Worm (Caenorhabditis elegans) whole organism, L4 larva: ENCODE data around the gene acs-11.

Experiments
- ces-1 ChIP-seq: fragments of 150-350 bp; sonication (generic microtip); optimal IDR thresholded peaks from 4 replicates; lab custom pipeline; 2014; ENCODE audit warnings: missing biosample characterization, missing genetic modification reagents, missing genetic modification characterization
- cey-2 ChIP-seq: sonication (generic microtip); optimal IDR thresholded peaks from 3 replicates; lab custom pipeline; 2017; ENCODE audit warnings: missing genetic modification characterization, mild to moderate bottlenecking, missing compliant biosample characterization, antibody characterized with exemption, borderline replicate concordance; ENCODE audit not compliant: insufficient read depth
- daf-16 ChIP-seq, 3 experiments: sonication (generic microtip); optimal IDR thresholded peaks; 2 replicates each; lab custom pipeline; 2016 to 2017; ENCODE audit warnings: missing genetic modification characterization in 3 of 3, missing genetic modification reagents in 3 of 3, mild to moderate bottlenecking in 2 of 3, missing compliant biosample characterization in 2 of 3, missing biosample characterization in 1 of 3, moderate library complexity in 1 of 3
- fkh-10 ChIP-seq: fragments of 150-350 bp; optimal IDR thresholded peaks from 2 replicates; lab custom pipeline; 2014; ENCODE audit warnings: missing biosample characterization, missing genetic modification reagents, missing genetic modification characterization
- lin-13 ChIP-seq: fragments of 150-350 bp; optimal IDR thresholded peaks from 2 replicates; lab custom pipeline; 2014; ENCODE audit warnings: missing biosample characterization, missing genetic modification reagents, missing genetic modification characterization
- nhr-10 ChIP-seq: fragments of 150-350 bp; optimal IDR thresholded peaks from 2 replicates; lab custom pipeline; 2014; ENCODE audit warnings: missing biosample characterization, missing genetic modification characterization
- nhr-102 ChIP-seq: sonication (generic microtip); optimal IDR thresholded peaks from 2 replicates; lab custom pipeline; 2016; ENCODE audit warnings: mild to moderate bottlenecking, missing genetic modification characterization, moderate library complexity, missing compliant biosample characterization
- nhr-28 ChIP-seq: fragments of 150-350 bp; optimal IDR thresholded peaks from 2 replicates; lab custom pipeline; 2014; ENCODE audit warnings: missing biosample characterization, missing genetic modification characterization
- nhr-76 ChIP-seq: fragments of 150-350 bp; optimal IDR thresholded peaks from 2 replicates; lab custom pipeline; 2014; ENCODE audit warnings: missing biosample characterization, missing genetic modification characterization
- unc-130 ChIP-seq: sonication (generic microtip); optimal IDR thresholded peaks from 2 replicates; lab custom pipeline; 2016; ENCODE audit warnings: missing genetic modification reagents, missing genetic modification characterization, missing compliant biosample characterization
- unc-39 ChIP-seq: sonication (generic microtip); optimal IDR thresholded peaks from 2 replicates; lab custom pipeline; 2017; ENCODE audit warnings: missing biosample characterization, missing genetic modification characterization

DNA sequence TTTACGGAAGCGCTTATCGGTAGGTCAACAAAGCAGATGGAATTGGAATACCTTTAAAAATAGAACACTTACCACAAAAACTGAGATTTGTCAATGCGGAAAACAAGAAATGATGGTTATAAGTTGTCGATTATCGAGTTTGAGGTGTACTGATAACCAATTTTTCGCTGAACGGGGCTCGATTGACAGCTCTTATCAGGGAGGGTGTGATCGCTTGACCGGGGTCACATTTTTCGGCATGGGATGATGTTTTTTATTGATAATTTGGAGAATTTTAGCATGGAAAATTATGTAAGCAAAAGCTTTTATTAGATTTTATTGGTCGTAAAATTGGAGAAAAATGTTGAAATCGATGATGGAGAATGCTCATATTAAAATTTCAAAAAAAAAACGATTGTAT lies 27.9 kb downstream of the acs-11 start:
- TF ChIP-seq ces-1: no peak
- TF ChIP-seq lin-13 (GFP tag; lab: Kevin White, UChicago): no peak
- TF ChIP-seq unc-39 (tag; lab: Kevin White, UChicago): no peak
- peak; percentile 63 for TF ChIP-seq nhr-102 (tag; lab: Kevin White, UChicago)
- no peak for TF ChIP-seq unc-130
- TF ChIP-seq nhr-76 (tag; lab: Kevin White, UChicago): no peak
- no peak for TF ChIP-seq cey-2 (tag; lab: Kevin White, UChicago)
- TF ChIP-seq nhr-28 (tag; lab: Kevin White, UChicago): peak; percentile 84
- no peak for TF ChIP-seq daf-16 (GFP tag; optimal IDR thresholded peaks at IDR 0.05; lab: Kevin White, UChicago)
- peak; percentile 97 for TF ChIP-seq daf-16 (tag; optimal IDR thresholded peaks at IDR 0.05; lab: Kevin White, UChicago)
- TF ChIP-seq nhr-10 (tag; lab: Kevin White, UChicago): no peak
- no peak for TF ChIP-seq fkh-10 (GFP tag; lab: Kevin White, UChicago)
